Worm (Caenorhabditis elegans): ENCODE measurements around the gene frm-2.

DNA sequence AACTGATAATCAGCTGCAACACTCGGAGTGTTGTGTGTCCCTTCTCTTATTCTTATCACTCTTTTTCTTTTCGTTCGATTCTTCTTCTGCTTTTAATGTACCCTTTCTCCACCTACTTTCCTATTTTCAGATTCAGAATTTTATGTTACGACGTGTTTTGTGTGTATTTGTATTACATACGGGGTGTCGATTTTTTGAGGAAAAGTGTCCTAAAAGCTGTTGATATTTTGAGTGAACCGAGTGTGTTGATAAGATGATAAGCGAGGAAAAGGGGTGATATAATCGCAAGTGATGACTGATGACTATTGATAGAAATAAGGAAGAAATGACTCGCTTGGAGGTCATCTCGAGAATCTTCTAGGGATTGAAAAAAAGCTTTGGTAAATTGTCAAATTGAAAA, 519 bp downstream of the frm-2 start:
- TF ChIP-seq elt-3 (tag; optimal IDR thresholded peaks at IDR 0.05) (no peak), blmp-1 (tag; optimal IDR thresholded peaks at IDR 0.05; ENCODE audit: insufficient read depth) (no peak), ztf-1 (GFP tag; conservative IDR thresholded peaks at IDR 0.05) (no peak), nhr-6 (tag; optimal IDR thresholded peaks at IDR 0.05) (no peak), nhr-11 (tag; optimal IDR thresholded peaks at IDR 0.05) (no peak), mbf-1 (tag; optimal IDR thresholded peaks at IDR 0.05) (no peak), nhr-77 (tag; optimal IDR thresholded peaks at IDR 0.05) (no peak), alr-1 (tag; optimal IDR thresholded peaks at IDR 0.05) (no peak), elt-1 (tag; optimal IDR thresholded peaks at IDR 0.05) (no peak), nhr-237 (tag; optimal IDR thresholded peaks at IDR 0.05) (no peak), ztf-11 (tag; optimal IDR thresholded peaks at IDR 0.05) (no peak)

All from whole organism, L2 larva.